Worm (Caenorhabditis elegans): ENCODE results near the gene Y46E12A.2.
A peak's percentile ranks its signal among the peaks of the same experiment; 100 is the strongest.

Gene Y46E12A.2

ce11 chrIII:1754842-1755241 is 3.9 kb upstream of the Y46E12A.2 start, which contains the start of gene Y46E12A.3:
Gene Y46E12A.3, minus strand, starts transcription at chrIII:1754942.
- TF ChIP-seq K12H6.12 (tag; optimal IDR thresholded peaks at IDR 0.05): no peak
- TF ChIP-seq chd-7 (tag; optimal IDR thresholded peaks at IDR 0.05): no peak
- no peak for TF ChIP-seq ztf-6 (GFP tag; IDR thresholded peaks at IDR 0.05)
- TF ChIP-seq ztf-3 (GFP tag; optimal IDR thresholded peaks at IDR 0.05): no peak
- no peak for TF ChIP-seq aptf-3 (GFP tag; IDR thresholded peaks at IDR 0.05)
- TF ChIP-seq zfh-2 (GFP tag; conservative IDR thresholded peaks at IDR 0.05): no peak
- TF ChIP-seq ama-1 (optimal IDR thresholded peaks at IDR 0.05): no peak
- no peak for TF ChIP-seq ama-1 (GFP tag; optimal IDR thresholded peaks at IDR 0.05)
- no peak for TF ChIP-seq ztf-28 (GFP tag; IDR thresholded peaks at IDR 0.05)

ce11 chrIII:1758151-1758550 is 581 bp upstream of the Y46E12A.2 start, which contains the start of gene Y46E12A.5:
Gene Y46E12A.5, minus strand, starts transcription at chrIII:1758251.
- TF ChIP-seq efl-1 (GFP tag; optimal IDR thresholded peaks at IDR 0.05) (no peak), sptf-2 (GFP tag; optimal IDR thresholded peaks at IDR 0.05) (no peak), attf-3 (GFP tag; conservative IDR thresholded peaks at IDR 0.05) (no peak), Y67H2A.10 (GFP tag; conservative IDR thresholded peaks at IDR 0.05) (no peak), zfh-2 (GFP tag; conservative IDR thresholded peaks at IDR 0.05) (no peak), mel-28 (tag; optimal IDR thresholded peaks at IDR 0.05; ENCODE audit: borderline replicate concordance) (no peak), hlh-26 (GFP tag; conservative IDR thresholded peaks at IDR 0.05) (no peak), nhr-80 (tag; optimal IDR thresholded peaks at IDR 0.05) (no peak), ztf-6 (GFP tag; IDR thresholded peaks at IDR 0.05) (no peak), lsl-1 (GFP tag; optimal IDR thresholded peaks at IDR 0.05) (no peak), hsf-1 (GFP tag; IDR thresholded peaks at IDR 0.05) (no peak), madf-10 (tag; optimal IDR thresholded peaks at IDR 0.05) (no peak), B0261.1 (tag; optimal IDR thresholded peaks at IDR 0.05) (no peak), ceh-40 (GFP tag; IDR thresholded peaks at IDR 0.05) (no peak), ama-1 (optimal IDR thresholded peaks at IDR 0.05) (no peak), ama-1 (GFP tag; optimal IDR thresholded peaks at IDR 0.05) (no peak), madf-3 (GFP tag; IDR thresholded peaks at IDR 0.05) (no peak), ztf-25 (GFP tag; IDR thresholded peaks at IDR 0.05) (no peak), nfya-2 (GFP tag; IDR thresholded peaks at IDR 0.05) (no peak), unc-130 (GFP tag; optimal IDR thresholded peaks at IDR 0.05) (no peak)

- TF ChIP-seq repo-1 (tag; optimal IDR thresholded peaks at IDR 0.05): no peak
- no peak for TF ChIP-seq F22D6.2 (tag; optimal IDR thresholded peaks at IDR 0.05)
- TF ChIP-seq tbp1 (GFP tag; optimal IDR thresholded peaks at IDR 0.05): no peak
- TF ChIP-seq attf-6 (GFP tag; IDR thresholded peaks at IDR 0.05): no peak
- no peak for TF ChIP-seq tlf-1 (GFP tag; optimal IDR thresholded peaks at IDR 0.05)
Observed at ce11 chrIII:1763222-1763621, 4.5 kb downstream of the Y46E12A.2 start, which contains the start of gene cnc-6. Gene cnc-6, plus strand, starts transcription at chrIII:1763522.

- peak; percentile 84 for TF ChIP-seq zfh-2 (GFP tag; conservative IDR thresholded peaks at IDR 0.05)
- peak; percentile 52; the same call in 1 of the 2 replicates for TF ChIP-seq egrh-3 (GFP tag; IDR thresholded peaks at IDR 0.05)
- no peak for TF ChIP-seq F49E8.2 (tag; optimal IDR thresholded peaks at IDR 0.05; ENCODE audit: insufficient read depth)
Observed at ce11 chrIII:1764463-1764862, 5.7 kb downstream of the Y46E12A.2 start.

- TF ChIP-seq C17E4.6 (GFP tag; IDR thresholded peaks at IDR 0.05) (no peak), Y56A3A.18 (GFP tag; IDR thresholded peaks at IDR 0.05) (no peak), snpc-3.4 (tag; optimal IDR thresholded peaks at IDR 0.05) (no peak), ets-4 (GFP tag; optimal IDR thresholded peaks at IDR 0.05) (no peak), cebp-1 (GFP tag; IDR thresholded peaks at IDR 0.05) (no peak), cebp-1 (tag; optimal IDR thresholded peaks at IDR 0.05) (no peak), F52B5.7 (tag; optimal IDR thresholded peaks at IDR 0.05) (no peak), hlh-26 (GFP tag; conservative IDR thresholded peaks at IDR 0.05) (no peak)
Observed at ce11 chrIII:1769993-1770392, 11.3 kb downstream of the Y46E12A.2 start, which contains the start of gene tbx-43. Gene tbx-43, minus strand, starts transcription at chrIII:1770093.

All from whole organism, young adult.